Fruit fly (Drosophila melanogaster) whole organism, embryonic: ENCODE results near the gene Sk1.

Experiments
- Aef1 ChIP-seq: fragments of 200-800 bp; sonication (Bioruptor generic); IDR thresholded peaks from 3 replicates; pipeline ENCODE4 v1.3.6; 2022; ENCODE audit warnings: missing biosample characterization, missing genetic modification characterization
- BEAF-32 ChIP-seq: fragments of 200-800 bp; sonication (Bioruptor generic); optimal IDR thresholded peaks from 3 replicates; lab custom pipeline; 2017; ENCODE audit warnings: missing biosample characterization, missing genetic modification characterization, mild to moderate bottlenecking, moderate library complexity, missing genetic modification reagents
- C15 ChIP-seq: fragments of 200-800 bp; sonication (Bioruptor generic); IDR thresholded peaks from 3 replicates; pipeline ENCODE4 v1.3.6; 2022; ENCODE audit warnings: missing biosample characterization, missing genetic modification characterization
- CG10267 ChIP-seq: fragments of 200-800 bp; sonication (Bioruptor generic); optimal IDR thresholded peaks from 2 replicates; lab custom pipeline; 2018; ENCODE audit warnings: missing biosample characterization, mild to moderate bottlenecking, missing genetic modification characterization, moderate library complexity
- CG10321 ChIP-seq: fragments of 200-800 bp; sonication (Bioruptor generic); IDR thresholded peaks from 2 replicates; pipeline ENCODE4 v1.3.6; 2022; ENCODE audit warnings: missing biosample characterization, missing genetic modification characterization
- CG11560 ChIP-seq: fragments of 200-800 bp; sonication (Bioruptor generic); IDR thresholded peaks from 3 replicates; pipeline ENCODE4 v1.3.6; 2022; ENCODE audit warnings: missing biosample characterization, missing genetic modification characterization
- CG12071 ChIP-seq: fragments of 200-800 bp; sonication (Bioruptor generic); optimal IDR thresholded peaks from 3 replicates; lab custom pipeline; 2018; ENCODE audit warnings: missing biosample characterization, mild to moderate bottlenecking, missing genetic modification characterization
- CG12104 ChIP-seq: fragments of 200-800 bp; sonication (Bioruptor generic); optimal IDR thresholded peaks from 3 replicates; lab custom pipeline; 2016; ENCODE audit warnings: missing biosample characterization, missing genetic modification characterization
- CG12299 ChIP-seq: fragments of 200-800 bp; sonication (Bioruptor generic); optimal IDR thresholded peaks from 2 replicates; lab custom pipeline; 2018; ENCODE audit warnings: missing biosample characterization, mild to moderate bottlenecking, missing genetic modification characterization
- CG13123 ChIP-seq: fragments of 200-800 bp; sonication (Bioruptor generic); optimal IDR thresholded peaks from 2 replicates; lab custom pipeline; 2016; ENCODE audit warnings: missing biosample characterization, missing genetic modification characterization
- CG14441 ChIP-seq: fragments of 200-800 bp; sonication (Bioruptor generic); IDR thresholded peaks from 2 replicates; pipeline ENCODE4 v1.3.6; 2022; ENCODE audit warnings: missing biosample characterization, missing genetic modification characterization
- CG14965 ChIP-seq: fragments of 200-800 bp; sonication (Bioruptor generic); optimal IDR thresholded peaks from 2 replicates; lab custom pipeline; 2016; ENCODE audit warnings: missing biosample characterization, missing genetic modification characterization, borderline replicate concordance
- CG1602 ChIP-seq: fragments of 200-800 bp; sonication (Bioruptor generic); optimal IDR thresholded peaks from 3 replicates; lab custom pipeline; 2016; ENCODE audit warnings: missing biosample characterization, missing genetic modification characterization
- CG17802 ChIP-seq: fragments of 200-800 bp; sonication (Bioruptor generic); optimal IDR thresholded peaks from 2 replicates; lab custom pipeline; 2018; ENCODE audit warnings: missing biosample characterization, mild to moderate bottlenecking, missing genetic modification characterization, moderate library complexity
- CG17912 ChIP-seq: fragments of 200-800 bp; sonication (Bioruptor generic); optimal IDR thresholded peaks from 2 replicates; lab custom pipeline; 2018; ENCODE audit warnings: missing biosample characterization, mild to moderate bottlenecking, missing genetic modification characterization
- CG31365 ChIP-seq: fragments of 200-800 bp; sonication (Bioruptor generic); optimal IDR thresholded peaks from 2 replicates; lab custom pipeline; 2018; ENCODE audit warnings: missing biosample characterization, mild to moderate bottlenecking, missing genetic modification characterization
- CG3163 ChIP-seq: fragments of 200-800 bp; sonication (Bioruptor generic); optimal IDR thresholded peaks from 3 replicates; lab custom pipeline; 2016; ENCODE audit warnings: missing biosample characterization, missing genetic modification characterization
- CG3281 ChIP-seq: fragments of 200-800 bp; sonication (Bioruptor generic); optimal IDR thresholded peaks from 3 replicates; lab custom pipeline; 2017; ENCODE audit warnings: missing biosample characterization, mild to moderate bottlenecking, missing genetic modification characterization
- CG3838 ChIP-seq: fragments of 200-800 bp; sonication (Bioruptor generic); optimal IDR thresholded peaks from 3 replicates; lab custom pipeline; 2016; ENCODE audit warnings: missing biosample characterization, missing genetic modification characterization
- CG4730 ChIP-seq: fragments of 200-800 bp; sonication (Bioruptor generic); IDR thresholded peaks from 2 replicates; pipeline ENCODE4 v1.3.6; 2022; ENCODE audit warnings: missing biosample characterization, missing genetic modification characterization
- CG6272 ChIP-seq: fragments of 200-800 bp; sonication (Bioruptor generic); IDR thresholded peaks from 2 replicates; pipeline ENCODE4 v1.3.6; 2022; ENCODE audit warnings: missing biosample characterization, missing genetic modification characterization
- CG7928 ChIP-seq: fragments of 200-800 bp; sonication (Bioruptor generic); optimal IDR thresholded peaks from 2 replicates; lab custom pipeline; 2017; ENCODE audit warnings: missing biosample characterization, mild to moderate bottlenecking, missing genetic modification characterization
- CG7987 ChIP-seq: fragments of 200-800 bp; sonication (Bioruptor generic); optimal IDR thresholded peaks from 2 replicates; lab custom pipeline; 2018; ENCODE audit warnings: missing biosample characterization, mild to moderate bottlenecking, missing genetic modification characterization, moderate library complexity
- CG8089 ChIP-seq: fragments of 200-800 bp; sonication (Bioruptor generic); optimal IDR thresholded peaks from 3 replicates; lab custom pipeline; 2016; ENCODE audit warnings: missing biosample characterization, missing genetic modification characterization
- CTCF ChIP-seq: fragments of 200-800 bp; sonication (Bioruptor generic); optimal IDR thresholded peaks from 2 replicates; lab custom pipeline; 2017; ENCODE audit warnings: missing biosample characterization, mild to moderate bottlenecking, missing genetic modification characterization, moderate library complexity
- Dek ChIP-seq: fragments of 200-800 bp; sonication (Bioruptor generic); optimal IDR thresholded peaks from 3 replicates; lab custom pipeline; 2019; ENCODE audit warnings: missing biosample characterization, mild to moderate bottlenecking, missing genetic modification characterization, moderate library complexity
- Dp ChIP-seq: fragments of 200-800 bp; sonication (Bioruptor generic); optimal IDR thresholded peaks from 2 replicates; lab custom pipeline; 2018; ENCODE audit warnings: missing biosample characterization, mild to moderate bottlenecking, missing genetic modification characterization, moderate library complexity
- E2f2 ChIP-seq: fragments of 200-800 bp; sonication (Bioruptor generic); IDR thresholded peaks from 2 replicates; pipeline ENCODE4 v1.3.6; 2022; ENCODE audit warnings: missing biosample characterization, missing genetic modification characterization
- H2.0 ChIP-seq: fragments of 200-800 bp; sonication (Bioruptor generic); IDR thresholded peaks from 2 replicates; pipeline ENCODE4 v1.3.6; 2022; ENCODE audit warnings: missing biosample characterization, missing genetic modification characterization
- HLH3B ChIP-seq: fragments of 200-800 bp; sonication (Bioruptor generic); IDR thresholded peaks from 2 replicates; pipeline ENCODE4 v1.3.6; 2022; ENCODE audit warnings: missing biosample characterization, missing genetic modification characterization
- Mad ChIP-seq: fragments of 200-800 bp; sonication (Bioruptor generic); optimal IDR thresholded peaks from 2 replicates; lab custom pipeline; 2016; ENCODE audit warnings: missing biosample characterization, missing genetic modification characterization
- Nf-YA ChIP-seq: fragments of 200-800 bp; sonication (Bioruptor generic); IDR thresholded peaks from 2 replicates; pipeline ENCODE4 v1.3.6; 2022; ENCODE audit warnings: missing biosample characterization, missing genetic modification characterization
- NfI ChIP-seq: fragments of 200-800 bp; sonication (Bioruptor generic); optimal IDR thresholded peaks from 3 replicates; lab custom pipeline; 2018; ENCODE audit warnings: missing biosample characterization, mild to moderate bottlenecking, missing genetic modification characterization, moderate library complexity
- Opbp ChIP-seq: fragments of 200-800 bp; sonication (Bioruptor generic); IDR thresholded peaks from 3 replicates; pipeline ENCODE4 v1.3.6; 2022; ENCODE audit warnings: missing biosample characterization, missing genetic modification characterization; ENCODE audit not compliant: partially characterized antibody
- Rfx ChIP-seq: fragments of 200-800 bp; sonication (Bioruptor generic); IDR thresholded peaks from 2 replicates; pipeline ENCODE4 v1.3.6; 2022; ENCODE audit warnings: missing biosample characterization, missing genetic modification characterization
- ash1 ChIP-seq: fragments of 200-800 bp; sonication (Bioruptor generic); optimal IDR thresholded peaks from 2 replicates; lab custom pipeline; 2018; ENCODE audit warnings: missing biosample characterization, mild to moderate bottlenecking, missing genetic modification characterization
- corto ChIP-seq: fragments of 200-800 bp; sonication (Bioruptor generic); optimal IDR thresholded peaks from 2 replicates; lab custom pipeline; 2016; ENCODE audit warnings: missing biosample characterization, mild to moderate bottlenecking, missing genetic modification characterization, moderate library complexity
- crol ChIP-seq: fragments of 200-800 bp; sonication (Bioruptor generic); IDR thresholded peaks from 2 replicates; pipeline ENCODE4 v1.3.6; 2022; ENCODE audit warnings: missing biosample characterization, missing genetic modification characterization
- dpn ChIP-seq, 2 experiments: fragments of 200-800 bp; sonication (Bioruptor generic); optimal IDR thresholded peaks; 3 replicates each; lab custom pipeline; 2016; ENCODE audit warnings: missing biosample characterization in 2 of 2, missing genetic modification characterization in 2 of 2
- exex ChIP-seq: fragments of 200-800 bp; sonication (Bioruptor generic); optimal IDR thresholded peaks from 4 replicates; lab custom pipeline; 2018; ENCODE audit warnings: missing biosample characterization, mild to moderate bottlenecking, missing genetic modification characterization, moderate library complexity
- fru ChIP-seq: fragments of >200 bp; optimal IDR thresholded peaks from 2 replicates; lab custom pipeline; 2017
- gcm ChIP-seq: fragments of 200-800 bp; sonication (Bioruptor generic); optimal IDR thresholded peaks from 2 replicates; lab custom pipeline; 2019; ENCODE audit warnings: missing biosample characterization, mild to moderate bottlenecking, missing genetic modification characterization, moderate library complexity
- inv ChIP-seq: fragments of 200-800 bp; sonication (Bioruptor generic); IDR thresholded peaks from 2 replicates; pipeline ENCODE4 v1.3.6; 2022; ENCODE audit warnings: missing biosample characterization, missing genetic modification characterization; ENCODE audit not compliant: partially characterized antibody
- mld ChIP-seq: fragments of 200-800 bp; sonication (Bioruptor generic); IDR thresholded peaks from 3 replicates; pipeline ENCODE4 v1.3.6; 2022; ENCODE audit warnings: missing biosample characterization, missing genetic modification characterization; ENCODE audit not compliant: partially characterized antibody
- nmo ChIP-seq: fragments of 200-800 bp; sonication (Bioruptor generic); optimal IDR thresholded peaks from 2 replicates; lab custom pipeline; 2018; ENCODE audit warnings: missing biosample characterization, mild to moderate bottlenecking, missing genetic modification characterization, moderate library complexity
- oc ChIP-seq: fragments of 200-800 bp; sonication (Bioruptor generic); optimal IDR thresholded peaks from 2 replicates; lab custom pipeline; 2018; ENCODE audit warnings: missing biosample characterization, mild to moderate bottlenecking, missing genetic modification characterization, moderate library complexity
- org-1 ChIP-seq: fragments of 200-800 bp; sonication (Bioruptor generic); optimal IDR thresholded peaks from 2 replicates; lab custom pipeline; 2017; ENCODE audit warnings: missing biosample characterization, missing genetic modification characterization
- run ChIP-seq: fragments of 200-800 bp; sonication (Bioruptor generic); optimal IDR thresholded peaks from 3 replicates; lab custom pipeline; 2018; ENCODE audit warnings: missing biosample characterization, mild to moderate bottlenecking, missing genetic modification characterization
- tx ChIP-seq: fragments of 200-800 bp; sonication (Bioruptor generic); optimal IDR thresholded peaks from 2 replicates; lab custom pipeline; 2016; ENCODE audit warnings: missing biosample characterization, missing genetic modification characterization
- wor ChIP-seq: fragments of 200-800 bp; sonication (Bioruptor generic); IDR thresholded peaks from 2 replicates; pipeline ENCODE4 v1.3.6; 2022; ENCODE audit warnings: missing biosample characterization, missing genetic modification characterization
- zfh1 ChIP-seq: fragments of 200-800 bp; sonication (Bioruptor generic); IDR thresholded peaks from 3 replicates; pipeline ENCODE4 v1.3.6; 2022; ENCODE audit warnings: missing biosample characterization, missing genetic modification characterization

The Sk1 gene

DNA sequence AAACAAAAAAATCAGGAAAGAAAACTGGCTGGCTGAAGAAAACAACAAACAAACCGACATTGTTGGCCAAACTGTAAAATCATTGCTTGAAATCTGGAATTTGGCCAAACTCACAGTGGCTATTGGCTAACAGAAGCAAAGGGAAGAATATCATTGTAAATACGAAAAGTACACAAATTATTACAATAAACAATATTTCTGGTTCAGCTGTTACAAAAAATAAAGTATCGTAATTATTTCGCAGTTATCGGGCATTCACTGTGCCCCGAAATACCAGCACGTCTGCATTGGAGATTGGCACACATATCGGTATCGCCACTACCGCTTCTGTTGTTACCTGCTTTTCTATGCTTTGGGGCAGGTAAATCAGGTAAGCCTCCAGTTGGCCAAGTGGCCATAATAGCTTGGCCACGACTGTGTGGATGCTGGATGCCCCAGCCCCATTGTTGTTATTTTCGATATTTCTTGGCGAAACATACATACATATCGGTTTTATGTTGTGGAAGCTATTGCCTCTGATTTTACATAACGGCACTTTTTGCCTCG, 8.8 kb downstream of the Sk1 start (continued):
- TF ChIP-seq org-1 (GFP tag; lab: Kevin White, UChicago): peak; percentile 11
- TF ChIP-seq BEAF-32 (GFP tag; lab: Kevin White, UChicago): no peak
- TF ChIP-seq CG11560: 0 out of 3 replicates have a peak, but pooled peaks have one; percentile 46
- TF ChIP-seq CG8089 (GFP tag; lab: Kevin White, UChicago): peak; percentile 47
- 0 out of 3 replicates have a peak, but pooled peaks have one; percentile 43 for TF ChIP-seq zfh1 (GFP tag; lab: Robert Waterston, UW)
- TF ChIP-seq CG1602 (GFP tag; lab: Kevin White, UChicago): peak; percentile 25
- 0 out of 2 replicates have a peak, but pooled peaks have one; percentile 14 for TF ChIP-seq CG4730
- TF ChIP-seq CG3838 (GFP tag; lab: Kevin White, UChicago): no peak
- peak; percentile 53 for TF ChIP-seq Dek (tag; lab: Kevin White, UChicago)
- no peak for TF ChIP-seq exex (tag; lab: Kevin White, UChicago)
- TF ChIP-seq Opbp: no peak
- no peak for TF ChIP-seq wor (GFP tag; lab: Robert Waterston, UW)
- TF ChIP-seq NfI (GFP tag; lab: Kevin White, UChicago): peak; percentile 56
- no peak for TF ChIP-seq CG10321
- peak; percentile 49 for TF ChIP-seq CG12071 (GFP tag; lab: Kevin White, UChicago)
- TF ChIP-seq CG17912 (GFP tag; lab: Kevin White, UChicago): no peak
- peak; percentile 43; the same call in 1 of the 2 replicates for TF ChIP-seq HLH3B (GFP tag; lab: Robert Waterston, UW)
- no peak for TF ChIP-seq run
- no peak for TF ChIP-seq Mad
- TF ChIP-seq CG12104 (GFP tag; lab: Kevin White, UChicago): no peak
- no peak for TF ChIP-seq tx (GFP tag; lab: Kevin White, UChicago)
- no peak for TF ChIP-seq CTCF (GFP tag; lab: Kevin White, UChicago)
- TF ChIP-seq CG3281 (GFP tag; lab: Kevin White, UChicago): peak; percentile 33
- TF ChIP-seq H2.0: peak; percentile 76
- TF ChIP-seq gcm (GFP tag; lab: Kevin White, UChicago): no peak
- no peak for TF ChIP-seq CG17802 (tag; lab: Kevin White, UChicago)
- no peak for TF ChIP-seq ash1 (GFP tag; lab: Kevin White, UChicago)
- TF ChIP-seq Aef1 (GFP tag; lab: Robert Waterston, UW): peak; percentile 52; the same call in 1 of the 3 replicates
- TF ChIP-seq Rfx (GFP tag; lab: Robert Waterston, UW): peak; percentile 78
- peak; percentile 74 for TF ChIP-seq CG14441 (GFP tag; lab: Robert Waterston, UW)
- peak; percentile 20 for TF ChIP-seq nmo (GFP tag; lab: Kevin White, UChicago)
- TF ChIP-seq E2f2 (GFP tag; lab: Robert Waterston, UW): peak; percentile 24; the same call in 1 of the 2 replicates
- no peak for TF ChIP-seq CG12299 (tag; lab: Kevin White, UChicago)
- TF ChIP-seq CG3163 (GFP tag; lab: Kevin White, UChicago): peak; percentile 1
- TF ChIP-seq Dp: no peak
- TF ChIP-seq oc (tag; lab: Kevin White, UChicago): no peak
- TF ChIP-seq CG31365 (tag; lab: Kevin White, UChicago): no peak
- TF ChIP-seq CG14965 (GFP tag; lab: Kevin White, UChicago): no peak
- no peak for TF ChIP-seq crol (GFP tag; lab: Robert Waterston, UW)
- TF ChIP-seq CG6272 (GFP tag; lab: Robert Waterston, UW): peak; percentile 35; the same call in 1 of the 2 replicates
- TF ChIP-seq fru (lab: Kevin White, UChicago): no peak
- TF ChIP-seq CG7928 (GFP tag; lab: Kevin White, UChicago): no peak
- TF ChIP-seq corto (GFP tag; lab: Kevin White, UChicago): no peak
- peak in 1 of 2 experiments; percentile 53 for TF ChIP-seq dpn (GFP tag; optimal IDR thresholded peaks at IDR 0.05; lab: Kevin White, UChicago)
- TF ChIP-seq mld (GFP tag; lab: Robert Waterston, UW): no peak
- no peak for TF ChIP-seq C15 (GFP tag; lab: Robert Waterston, UW)
- TF ChIP-seq CG10267 (tag; lab: Kevin White, UChicago): no peak
- TF ChIP-seq inv (GFP tag; lab: Robert Waterston, UW): no peak
- TF ChIP-seq CG13123: no peak
- no peak for TF ChIP-seq CG7987 (GFP tag; lab: Kevin White, UChicago)
- no peak for TF ChIP-seq Nf-YA (GFP tag; lab: Robert Waterston, UW)
